Fruit fly (Drosophila melanogaster): Measurements from ENCODE around the gene Sarm.
A peak's percentile ranks its signal among the peaks of the same experiment; 100 is the strongest.

The Sarm gene

DNA sequence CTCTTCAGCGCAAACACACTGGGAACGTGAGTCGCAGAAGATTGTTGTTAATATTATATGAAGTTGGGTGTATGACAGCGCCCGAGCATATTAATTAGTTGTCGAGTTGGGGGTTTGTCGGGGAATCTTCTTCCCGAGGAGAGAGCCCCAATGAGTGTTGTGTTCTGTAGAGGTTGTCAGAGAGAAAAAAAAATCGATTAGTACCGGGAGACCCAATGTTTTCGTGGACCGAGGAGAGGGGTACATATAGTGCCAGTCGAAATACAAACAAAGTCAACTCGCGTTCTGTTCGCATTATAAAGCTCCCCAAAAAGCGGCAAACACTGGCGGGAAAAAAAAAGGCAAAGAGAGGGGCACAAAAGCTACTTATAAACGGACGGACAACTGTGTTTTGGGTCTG lies 10.2 kb downstream of the Sarm start (continued):
- TF ChIP-seq ab (GFP tag; optimal IDR thresholded peaks at IDR 0.05) (no peak), Adf1 (GFP tag; IDR thresholded peaks at IDR 0.05) (0 out of 2 replicates have a peak, but pooled peaks have one; percentile 31), shn (GFP tag; optimal IDR thresholded peaks at IDR 0.05) (no peak), row (GFP tag; IDR thresholded peaks at IDR 0.05) (peak; percentile 51; the same call in 2 of the 3 replicates), sima (GFP tag; optimal IDR thresholded peaks at IDR 0.05) (no peak), nerfin-2 (GFP tag; IDR thresholded peaks at IDR 0.05; ENCODE audit: partially characterized antibody) (no peak), Dip3 (GFP tag; optimal IDR thresholded peaks at IDR 0.05) (no peak), CG12769 (tag; optimal IDR thresholded peaks at IDR 0.05) (peak; percentile 36), CG10979 (tag; optimal IDR thresholded peaks at IDR 0.05) (no peak), D (optimal IDR thresholded peaks at IDR 0.05) (no peak), D (GFP tag; optimal IDR thresholded peaks at IDR 0.05) (no peak), CG9609 (GFP tag; optimal IDR thresholded peaks at IDR 0.05) (no peak), Xrp1 (GFP tag; IDR thresholded peaks at IDR 0.05) (0 out of 2 replicates have a peak, but pooled peaks have one; percentile 12), CG32532 (GFP tag; IDR thresholded peaks at IDR 0.05) (peak; percentile 44), CG11247 (GFP tag; IDR thresholded peaks at IDR 0.05) (peak; percentile 38; the same call in 1 of the 2 replicates), Fer3 (tag; optimal IDR thresholded peaks at IDR 0.05) (no peak), Rfx (GFP tag; IDR thresholded peaks at IDR 0.05) (peak; percentile 44; the same call in 1 of the 2 replicates), tin (GFP tag; optimal IDR thresholded peaks at IDR 0.05) (no peak), CG13894 (tag; optimal IDR thresholded peaks at IDR 0.05) (peak; percentile 91), CG8089 (GFP tag; optimal IDR thresholded peaks at IDR 0.05) (no peak), gce (GFP tag; IDR thresholded peaks at IDR 0.05) (0 out of 3 replicates have a peak, but pooled peaks have one; percentile 26), crol (GFP tag; IDR thresholded peaks at IDR 0.05) (peak; percentile 70), HLH3B (GFP tag; IDR thresholded peaks at IDR 0.05) (no peak), btn (GFP tag; optimal IDR thresholded peaks at IDR 0.05) (no peak), oc (tag; optimal IDR thresholded peaks at IDR 0.05) (peak; percentile 16), CG18011 (GFP tag; optimal IDR thresholded peaks at IDR 0.05) (peak; percentile 60), Dll (GFP tag; IDR thresholded peaks at IDR 0.05; ENCODE audit: partially characterized antibody) (no peak), Nf-YC (tag; optimal IDR thresholded peaks at IDR 0.05) (no peak), Opbp (GFP tag; IDR thresholded peaks at IDR 0.05; ENCODE audit: partially characterized antibody) (no peak), CG15073 (GFP tag; optimal IDR thresholded peaks at IDR 0.05) (peak; percentile 23), CG8944 (GFP tag; optimal IDR thresholded peaks at IDR 0.05) (no peak), HmgZ (tag; optimal IDR thresholded peaks at IDR 0.05) (peak; percentile 5), Atf6 (GFP tag; IDR thresholded peaks at IDR 0.05) (peak; percentile 40; the same call in 1 of the 2 replicates), Med (GFP tag) (peak; percentile 84), chinmo (GFP tag; IDR thresholded peaks at IDR 0.05; ENCODE audit: partially characterized antibody) (0 out of 4 replicates have a peak, but pooled peaks have one; percentile 26), MBD-R2 (GFP tag; IDR thresholded peaks at IDR 0.05) (no peak), hkb (optimal IDR thresholded peaks at IDR 0.05) (no peak), hkb (GFP tag; IDR thresholded peaks at IDR 0.05) (0 out of 2 replicates have a peak, but pooled peaks have one; percentile 19), CG32767 (GFP tag; IDR thresholded peaks at IDR 0.05) (no peak), schlank (tag; optimal IDR thresholded peaks at IDR 0.05) (peak; percentile 6), lab (GFP tag; optimal IDR thresholded peaks at IDR 0.05) (peak; percentile 47), onecut (GFP tag; IDR thresholded peaks at IDR 0.05) (peak; percentile 70), Nf-YA (GFP tag; IDR thresholded peaks at IDR 0.05) (no peak)

DNA sequence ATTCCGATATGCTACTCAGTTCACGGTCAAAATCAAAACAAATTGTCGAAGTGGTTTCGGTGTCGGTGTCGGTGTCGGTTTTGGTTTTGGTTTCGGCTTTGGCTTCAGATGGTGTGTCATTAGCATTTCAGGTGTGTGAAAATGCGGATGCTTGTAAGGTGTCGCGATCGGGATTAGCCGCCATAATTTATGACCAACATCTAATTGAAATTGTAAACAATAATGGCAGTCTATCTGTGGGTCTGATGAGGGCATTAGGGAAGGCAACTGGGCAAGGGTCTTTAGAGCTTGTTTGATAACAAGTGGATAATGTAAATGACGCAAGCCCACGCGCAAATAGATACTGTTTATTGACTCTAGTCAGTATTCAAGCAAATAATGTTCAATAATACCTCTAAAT lies 11.3 kb downstream of the Sarm start:
- TF ChIP-seq slp2 (GFP tag; optimal IDR thresholded peaks at IDR 0.05) (no peak), D19A (tag; optimal IDR thresholded peaks at IDR 0.05) (no peak), ci (GFP tag; IDR thresholded peaks at IDR 0.05) (peak; percentile 38; the same call in 1 of the 3 replicates), abd-A (tag; optimal IDR thresholded peaks at IDR 0.05) (peak; percentile 14), vnd (GFP tag; IDR thresholded peaks at IDR 0.05; ENCODE audit: partially characterized antibody) (no peak), HLH54F (GFP tag; optimal IDR thresholded peaks at IDR 0.05) (no peak), CG18599 (GFP tag; optimal IDR thresholded peaks at IDR 0.05) (no peak), CG31224 (GFP tag; IDR thresholded peaks at IDR 0.05) (no peak), ems (GFP tag; optimal IDR thresholded peaks at IDR 0.05) (no peak), vfl (GFP tag; optimal IDR thresholded peaks at IDR 0.05) (no peak), CG15269 (tag; optimal IDR thresholded peaks at IDR 0.05) (peak; percentile 53), CG2116 (GFP tag; optimal IDR thresholded peaks at IDR 0.05) (no peak)

All from whole organism, embryonic.